Fruit fly (Drosophila melanogaster) whole organism, pupa: ENCODE results near the gene firl.

ENCODE experiments used
- CG10348 ChIP-seq: fragments of 200-800 bp; sonication (Bioruptor generic); IDR thresholded peaks from 2 replicates; pipeline ENCODE4 v1.3.6; 2022; ENCODE audit warnings: missing biosample characterization, missing genetic modification characterization
- CG12605 ChIP-seq: fragments of 200-800 bp; sonication (Bioruptor generic); IDR thresholded peaks from 2 replicates; pipeline ENCODE4 v1.3.6; 2022; ENCODE audit warnings: missing biosample characterization, missing genetic modification characterization
- CG13204 ChIP-seq: fragments of 200-800 bp; sonication (Bioruptor generic); optimal IDR thresholded peaks from 2 replicates; lab custom pipeline; 2018; ENCODE audit warnings: missing biosample characterization, mild to moderate bottlenecking, missing genetic modification characterization, moderate library complexity
- CG15710 ChIP-seq: fragments of 200-800 bp; sonication (Bioruptor generic); optimal IDR thresholded peaks from 2 replicates; lab custom pipeline; 2018; ENCODE audit warnings: missing biosample characterization, mild to moderate bottlenecking, missing genetic modification characterization, moderate library complexity
- CG4496 ChIP-seq: fragments of 200-800 bp; sonication (Bioruptor generic); IDR thresholded peaks from 3 replicates; pipeline ENCODE4 v1.3.6; 2022; ENCODE audit warnings: missing biosample characterization, missing genetic modification characterization
- CG8301 ChIP-seq: fragments of 200-800 bp; sonication (Bioruptor generic); optimal IDR thresholded peaks from 2 replicates; lab custom pipeline; 2018; ENCODE audit warnings: missing biosample characterization, mild to moderate bottlenecking, missing genetic modification characterization
- EcR ChIP-seq: fragments of 200-800 bp; sonication (Bioruptor generic); optimal IDR thresholded peaks from 3 replicates; lab custom pipeline; 2019; ENCODE audit warnings: missing biosample characterization, missing genetic modification characterization, mild to moderate bottlenecking, moderate library complexity, missing genetic modification reagents
- Pif1A ChIP-seq: fragments of 200-800 bp; sonication (Bioruptor generic); optimal IDR thresholded peaks from 3 replicates; lab custom pipeline; 2016; ENCODE audit warnings: missing biosample characterization, missing genetic modification characterization
- Pif1B ChIP-seq: fragments of 200-800 bp; sonication (Bioruptor generic); optimal IDR thresholded peaks from 3 replicates; lab custom pipeline; 2016; ENCODE audit warnings: missing biosample characterization, missing genetic modification characterization
- Snoo ChIP-seq: fragments of 200-800 bp; sonication (Bioruptor generic); optimal IDR thresholded peaks from 3 replicates; lab custom pipeline; 2017; ENCODE audit warnings: missing biosample characterization, mild to moderate bottlenecking, missing genetic modification characterization, inconsistent platforms
- fd96Ca ChIP-seq: fragments of 200-800 bp; sonication (Bioruptor generic); IDR thresholded peaks from 3 replicates; pipeline ENCODE4 v1.3.6; 2022; ENCODE audit warnings: missing biosample characterization, missing genetic modification characterization

dm6 chr2L:12044613-12045350, 21.8 kb downstream of the firl start, which contains the start of gene CG6785:
- TF ChIP-seq CG10348 (GFP tag; lab: Robert Waterston, UW) (no peak), EcR (GFP tag; lab: Kevin White, UChicago) (peak; percentile 95), Pif1B (peak; percentile 82), CG13204 (GFP tag; lab: Kevin White, UChicago) (peak; percentile 9), Pif1A (GFP tag; lab: Kevin White, UChicago) (peak; percentile 90), CG12605 (GFP tag; lab: Robert Waterston, UW) (peak; percentile 63), CG8301 (tag; lab: Kevin White, UChicago) (peak; percentile 84), CG15710 (peak; percentile 76), CG4496 (GFP tag; lab: Robert Waterston, UW) (peak; percentile 90), fd96Ca (GFP tag; lab: Robert Waterston, UW) (peak; percentile 81; the same call in 2 of the 3 replicates), Snoo (tag; lab: Kevin White, UChicago) (peak; percentile 71)
